Worm (Caenorhabditis elegans) whole organism, late embryonic: Measurements from ENCODE around the gene pkc-1.
A peak's percentile ranks its signal among the peaks of the same experiment; 100 is the strongest.

Experiments
- C08G9.2 ChIP-seq: sonication (generic microtip); optimal IDR thresholded peaks from 2 replicates; lab custom pipeline; 2016; ENCODE audit warnings: mild to moderate bottlenecking, missing genetic modification characterization, moderate library complexity, missing compliant biosample characterization
- C38D4.7 ChIP-seq: fragments of 200-800 bp; sonication (Bioruptor generic); optimal IDR thresholded peaks from 2 replicates; lab custom pipeline; 2018; ENCODE audit warnings: mild to moderate bottlenecking, missing genetic modification characterization, moderate library complexity, missing compliant biosample characterization
- K02D7.2 ChIP-seq: sonication (generic microtip); optimal IDR thresholded peaks from 2 replicates; lab custom pipeline; 2017; ENCODE audit warnings: mild to moderate bottlenecking, missing genetic modification characterization, missing compliant biosample characterization
- K09A11.1 ChIP-seq: sonication (generic microtip); optimal IDR thresholded peaks from 2 replicates; lab custom pipeline; 2017; ENCODE audit warnings: antibody characterized with exemption, mild to moderate bottlenecking, missing genetic modification characterization, missing compliant biosample characterization; ENCODE audit not compliant: insufficient read depth
- T23F11.4 ChIP-seq: fragments of 200-800 bp; sonication (Bioruptor generic); optimal IDR thresholded peaks from 2 replicates; lab custom pipeline; 2018; ENCODE audit warnings: mild to moderate bottlenecking, missing genetic modification characterization, missing compliant biosample characterization
- ama-1 ChIP-seq: fragments of 150-350 bp; optimal IDR thresholded peaks from 2 replicates; lab custom pipeline; 2014
- ceh-18 ChIP-seq: sonication (generic microtip); optimal IDR thresholded peaks from 2 replicates; lab custom pipeline; 2016; ENCODE audit warnings: missing genetic modification characterization, missing compliant biosample characterization
- ceh-2 ChIP-seq: sonication (generic microtip); optimal IDR thresholded peaks from 2 replicates; lab custom pipeline; 2016; ENCODE audit warnings: missing genotype, missing genetic modification characterization, missing compliant biosample characterization
- ceh-34 ChIP-seq: sonication (generic microtip); optimal IDR thresholded peaks from 2 replicates; lab custom pipeline; 2016; ENCODE audit warnings: mild to moderate bottlenecking, missing genetic modification characterization, missing compliant biosample characterization
- ceh-45 ChIP-seq: fragments of 200-800 bp; sonication (Bioruptor generic); IDR thresholded peaks from 2 replicates; pipeline ENCODE4 v1.3.6; 2022; ENCODE audit warnings: missing genetic modification reagents, missing genetic modification characterization, missing compliant biosample characterization
- ceh-6 ChIP-seq: fragments of 200-800 bp; sonication (Bioruptor generic); optimal IDR thresholded peaks from 2 replicates; lab custom pipeline; 2018; ENCODE audit warnings: mild to moderate bottlenecking, missing genetic modification characterization, missing compliant biosample characterization
- dve-1 ChIP-seq: sonication (generic microtip); optimal IDR thresholded peaks from 2 replicates; lab custom pipeline; 2017; ENCODE audit warnings: antibody characterized with exemption, mild to moderate bottlenecking, missing genetic modification characterization, missing compliant biosample characterization
- elt-2 ChIP-seq: sonication (generic microtip); optimal IDR thresholded peaks from 2 replicates; lab custom pipeline; 2016; ENCODE audit warnings: missing genetic modification reagents, missing genetic modification characterization, missing compliant biosample characterization
- elt-4 ChIP-seq: sonication (generic microtip); optimal IDR thresholded peaks from 2 replicates; lab custom pipeline; 2016; ENCODE audit warnings: missing genetic modification characterization, missing compliant biosample characterization
- ets-4 ChIP-seq: sonication (generic microtip); optimal IDR thresholded peaks from 2 replicates; lab custom pipeline; 2016; ENCODE audit warnings: missing genetic modification characterization, missing compliant biosample characterization
- eyg-1 ChIP-seq: sonication (generic microtip); optimal IDR thresholded peaks from 2 replicates; lab custom pipeline; 2016; ENCODE audit warnings: missing genotype, missing genetic modification characterization, missing compliant biosample characterization
- fax-1 ChIP-seq: sonication (generic microtip); optimal IDR thresholded peaks from 2 replicates; lab custom pipeline; 2016; ENCODE audit warnings: missing genotype, missing genetic modification characterization, missing compliant biosample characterization
- fkh-10 ChIP-seq: fragments of 150-350 bp; optimal IDR thresholded peaks from 2 replicates; lab custom pipeline; 2014; ENCODE audit warnings: missing biosample characterization, missing genetic modification reagents, missing genetic modification characterization
- gmeb-2 ChIP-seq: sonication (generic microtip); optimal IDR thresholded peaks from 2 replicates; lab custom pipeline; 2016; ENCODE audit warnings: missing genetic modification characterization, inconsistent platforms, missing compliant biosample characterization
- hlh-13 ChIP-seq: fragments of 200-800 bp; sonication (Bioruptor generic); optimal IDR thresholded peaks from 2 replicates; lab custom pipeline; 2018; ENCODE audit warnings: mild to moderate bottlenecking, missing genetic modification characterization, missing compliant biosample characterization
- hlh-15 ChIP-seq: sonication (generic microtip); optimal IDR thresholded peaks from 2 replicates; lab custom pipeline; 2016; ENCODE audit warnings: missing genetic modification characterization, missing compliant biosample characterization
- hlh-30 ChIP-seq: sonication (generic microtip); optimal IDR thresholded peaks from 2 replicates; lab custom pipeline; 2017; ENCODE audit warnings: antibody characterized with exemption, missing genetic modification characterization, missing compliant biosample characterization; ENCODE audit not compliant: insufficient read depth
- hlh-6 ChIP-seq: sonication (generic microtip); optimal IDR thresholded peaks from 2 replicates; lab custom pipeline; 2016; ENCODE audit warnings: missing genotype, missing genetic modification characterization, missing compliant biosample characterization
- hlh-8 ChIP-seq: sonication (generic microtip); optimal IDR thresholded peaks from 2 replicates; lab custom pipeline; 2016; ENCODE audit warnings: missing genotype, missing genetic modification characterization, missing compliant biosample characterization
- lim-6 ChIP-seq: sonication (generic microtip); optimal IDR thresholded peaks from 2 replicates; lab custom pipeline; 2016; ENCODE audit warnings: missing genetic modification characterization, missing compliant biosample characterization
- lin-11 ChIP-seq: fragments of 200-800 bp; sonication (Bioruptor generic); optimal IDR thresholded peaks from 2 replicates; lab custom pipeline; 2018; ENCODE audit warnings: mild to moderate bottlenecking, missing genetic modification characterization, missing compliant biosample characterization
- madf-2 ChIP-seq: sonication (generic microtip); optimal IDR thresholded peaks from 2 replicates; lab custom pipeline; 2017; ENCODE audit warnings: missing genetic modification characterization, missing compliant biosample characterization
- mec-3 ChIP-seq: sonication (generic microtip); optimal IDR thresholded peaks from 2 replicates; lab custom pipeline; 2016; ENCODE audit warnings: borderline replicate concordance, missing genetic modification characterization, missing compliant biosample characterization
- nfya-1 ChIP-seq: sonication (generic microtip); optimal IDR thresholded peaks from 2 replicates; lab custom pipeline; 2017; ENCODE audit warnings: missing genetic modification characterization, mild to moderate bottlenecking, missing compliant biosample characterization, antibody characterized with exemption, moderate library complexity
- odd-2 ChIP-seq: sonication (generic microtip); optimal IDR thresholded peaks from 2 replicates; lab custom pipeline; 2017; ENCODE audit warnings: antibody characterized with exemption, mild to moderate bottlenecking, missing genetic modification characterization, missing compliant biosample characterization
- pag-3 ChIP-seq: sonication (generic microtip); optimal IDR thresholded peaks from 2 replicates; lab custom pipeline; 2016; ENCODE audit warnings: missing compliant biosample characterization, missing genetic modification characterization, borderline replicate concordance
- pat-9 ChIP-seq: fragments of 200-800 bp; sonication (Bioruptor generic); optimal IDR thresholded peaks from 2 replicates; lab custom pipeline; 2018; ENCODE audit warnings: mild to moderate bottlenecking, missing genetic modification characterization, moderate library complexity, missing compliant biosample characterization
- pha-2 ChIP-seq: sonication (generic microtip); optimal IDR thresholded peaks from 2 replicates; lab custom pipeline; 2017; ENCODE audit warnings: mild to moderate bottlenecking, missing genetic modification characterization, missing compliant biosample characterization
- pha-4 ChIP-seq: fragments of 150-350 bp; optimal IDR thresholded peaks from 2 replicates; lab custom pipeline; 2018; ENCODE audit warnings: missing biosample characterization, missing genetic modification reagents, missing genetic modification characterization
- pros-1 ChIP-seq: fragments of 150-350 bp; optimal IDR thresholded peaks from 2 replicates; lab custom pipeline; 2014; ENCODE audit warnings: missing biosample characterization, missing genetic modification reagents, missing genetic modification characterization
- ref-2 ChIP-seq: sonication (generic microtip); optimal IDR thresholded peaks from 2 replicates; lab custom pipeline; 2016; ENCODE audit warnings: missing genetic modification characterization, missing compliant biosample characterization
- sox-4 ChIP-seq: sonication (generic microtip); optimal IDR thresholded peaks from 2 replicates; lab custom pipeline; 2017; ENCODE audit warnings: mild to moderate bottlenecking, missing genetic modification characterization, inconsistent platforms, missing compliant biosample characterization
- tbx-2 ChIP-seq: sonication (generic microtip); optimal IDR thresholded peaks from 2 replicates; lab custom pipeline; 2016; ENCODE audit warnings: missing genetic modification characterization, missing compliant biosample characterization
- ttx-3 ChIP-seq: sonication (generic microtip); optimal IDR thresholded peaks from 2 replicates; lab custom pipeline; 2016; ENCODE audit warnings: missing genetic modification reagents, missing genetic modification characterization, missing compliant biosample characterization
- unc-3 ChIP-seq, 2 experiments: fragments of 200-800 bp in 1 of 2; sonication (Bioruptor generic) in 1 of 2; sonication (generic microtip) in 1 of 2; conservative IDR thresholded peaks in 1 of 2; optimal IDR thresholded peaks in 1 of 2; 2 replicates each; pipeline versions ENCODE4 v1.3.6 to Lab custom; 2016 to 2022; ENCODE audit warnings: missing compliant biosample characterization in 2 of 2, missing genetic modification characterization in 2 of 2, missing genetic modification reagents in 1 of 2
- unc-55 ChIP-seq: sonication (generic microtip); optimal IDR thresholded peaks from 2 replicates; lab custom pipeline; 2017; ENCODE audit warnings: missing biosample characterization, missing genetic modification reagents, missing genetic modification characterization
- ztf-16 ChIP-seq: sonication (generic microtip); optimal IDR thresholded peaks from 2 replicates; lab custom pipeline; 2017; ENCODE audit warnings: missing genetic modification characterization, missing compliant biosample characterization

Gene pkc-1

DNA sequence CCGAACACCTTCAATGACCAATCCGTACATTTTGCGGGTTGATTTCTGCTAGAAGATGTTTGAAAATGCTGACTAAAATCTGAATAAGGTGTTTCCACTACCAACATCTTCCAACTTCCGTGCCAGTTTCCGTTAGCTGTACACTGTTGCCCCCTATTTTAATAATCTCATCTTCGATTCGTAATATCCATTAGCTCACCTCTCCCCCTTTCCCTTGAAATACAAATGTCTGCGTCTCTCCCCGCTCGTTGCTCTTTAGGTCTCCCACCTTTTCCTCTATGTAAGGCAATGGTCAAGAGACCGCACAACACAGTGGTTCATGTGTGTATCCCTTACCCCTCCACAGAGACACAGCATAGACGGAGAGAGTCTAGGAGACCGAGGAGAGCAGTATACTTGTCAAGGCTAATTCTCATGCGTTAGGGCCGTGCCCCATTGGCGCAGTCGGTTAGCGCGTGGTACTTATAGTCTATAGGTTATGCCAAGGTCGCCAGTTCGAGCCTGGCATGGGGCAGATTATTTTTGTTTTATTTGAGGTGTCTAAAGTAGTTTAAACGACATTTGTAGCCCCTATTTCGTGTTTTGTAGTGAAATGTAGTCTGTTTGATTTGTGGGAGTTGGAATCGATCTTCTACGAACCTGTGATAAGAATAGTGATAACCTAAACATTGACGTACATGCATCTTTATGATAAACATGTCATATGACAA is 30.1 kb downstream of the pkc-1 start, which contains the start of gene gcy-33 (continued):
- peak; percentile 88 for TF ChIP-seq dve-1
- peak; percentile 53 for TF ChIP-seq ets-4
- peak; percentile 94 for TF ChIP-seq pha-2 (tag; lab: Kevin White, UChicago)
- TF ChIP-seq ztf-16 (tag; lab: Kevin White, UChicago), result peak; percentile 95
- TF ChIP-seq lim-6, result peak; percentile 68
- peak; percentile 96 for TF ChIP-seq eyg-1 (tag; lab: Kevin White, UChicago)
- TF ChIP-seq pros-1 (tag; lab: Kevin White, UChicago), result peak; percentile 39
- TF ChIP-seq mec-3, result peak; percentile 54
- TF ChIP-seq elt-2 (tag; lab: Kevin White, UChicago), result peak; percentile 97
- TF ChIP-seq C38D4.7 (GFP tag; lab: Kevin White, UChicago), result peak; percentile 91
- TF ChIP-seq pat-9 (tag; lab: Kevin White, UChicago), result peak; percentile 93
- peak; percentile 94 for TF ChIP-seq madf-2 (tag; lab: Kevin White, UChicago)
- TF ChIP-seq odd-2 (tag; lab: Kevin White, UChicago), result peak; percentile 52
- TF ChIP-seq fkh-10 (GFP tag; lab: Kevin White, UChicago), result peak; percentile 48
- TF ChIP-seq ceh-45 (GFP tag; lab: Robert Waterston, UW), result peak; percentile 89
- no peak for TF ChIP-seq ama-1
- TF ChIP-seq unc-3 (GFP tag; conservative IDR thresholded peaks at IDR 0.05; lab: Robert Waterston, UW), result peak; percentile 95
- TF ChIP-seq unc-3 (tag; optimal IDR thresholded peaks at IDR 0.05; lab: Kevin White, UChicago), result peak; percentile 94
- TF ChIP-seq ceh-2 (tag; lab: Kevin White, UChicago), result peak; percentile 94
- peak; percentile 70 for TF ChIP-seq K09A11.1 (tag; lab: Kevin White, UChicago)
- TF ChIP-seq hlh-6 (tag; lab: Kevin White, UChicago), result peak; percentile 97
- TF ChIP-seq hlh-13, result peak; percentile 80
- TF ChIP-seq pag-3 (tag; lab: Kevin White, UChicago), result peak; percentile 73
- peak; percentile 96 for TF ChIP-seq T23F11.4 (GFP tag; lab: Kevin White, UChicago)
- TF ChIP-seq ceh-34, result peak; percentile 95
- peak; percentile 90 for TF ChIP-seq elt-4 (tag; lab: Kevin White, UChicago)
- TF ChIP-seq ceh-18 (tag; lab: Kevin White, UChicago), result peak; percentile 93
- TF ChIP-seq gmeb-2 (tag; lab: Kevin White, UChicago), result peak; percentile 97
- peak; percentile 86 for TF ChIP-seq lin-11 (tag; lab: Kevin White, UChicago)

DNA sequence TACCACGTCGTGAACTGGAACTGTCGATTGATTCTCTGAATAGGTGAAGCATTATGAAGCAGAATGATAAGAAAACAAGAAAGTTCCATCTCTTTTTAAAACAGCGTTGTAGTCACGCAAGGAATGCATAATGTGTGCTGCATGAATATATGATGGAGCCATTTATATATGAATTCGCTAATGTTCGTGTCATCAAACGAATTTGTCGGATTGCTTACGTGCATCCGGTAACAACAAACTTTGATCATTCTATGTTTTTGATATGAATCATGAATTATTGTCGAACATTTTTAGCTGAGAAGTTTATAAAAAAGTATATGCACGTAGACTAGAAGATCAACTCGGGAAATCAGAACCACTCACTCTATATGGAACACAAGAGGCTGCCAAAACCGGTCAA is 34.6 kb downstream of the pkc-1 start:
- TF ChIP-seq ceh-18 (tag; lab: Kevin White, UChicago), result no peak
- no peak for TF ChIP-seq pha-4 (tag; lab: Kevin White, UChicago)
- no peak for TF ChIP-seq ets-4
- no peak for TF ChIP-seq ceh-6 (GFP tag; lab: Kevin White, UChicago)
- no peak for TF ChIP-seq sox-4 (tag; lab: Kevin White, UChicago)
- no peak for TF ChIP-seq K09A11.1 (tag; lab: Kevin White, UChicago)
- TF ChIP-seq ceh-34, result no peak

DNA sequence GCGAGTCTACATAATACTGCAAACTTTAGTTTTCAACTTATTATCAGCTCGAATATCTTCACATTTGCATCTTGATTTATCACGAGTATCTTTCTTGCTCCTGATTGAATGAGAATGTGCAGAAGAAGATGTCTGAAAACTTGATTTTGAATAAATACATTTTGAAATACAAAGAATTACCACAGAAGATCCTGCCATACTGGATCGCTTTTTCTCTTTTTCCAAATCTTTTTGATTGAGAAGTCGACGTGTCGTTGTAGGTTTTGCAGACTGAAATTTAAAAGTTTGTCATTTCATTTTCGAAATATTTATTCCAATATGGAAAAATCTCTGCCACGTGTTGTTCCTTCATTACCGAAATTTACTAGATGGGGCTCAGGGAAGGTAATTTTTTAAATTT is 36.1 kb downstream of the pkc-1 start, which contains the start of gene C52E4.12:
Gene C52E4.12, plus strand, starts transcription at position 301 of the 400 bp plus-strand sequence.
- TF ChIP-seq pat-9 (tag; lab: Kevin White, UChicago) (no peak), tbx-2 (no peak), unc-55 (GFP tag; lab: Kevin White, UChicago) (no peak), K02D7.2 (tag; lab: Kevin White, UChicago) (no peak), hlh-30 (tag; lab: Kevin White, UChicago) (no peak), ceh-45 (GFP tag; lab: Robert Waterston, UW) (no peak), pha-2 (tag; lab: Kevin White, UChicago) (no peak), C38D4.7 (GFP tag; lab: Kevin White, UChicago) (no peak), madf-2 (tag; lab: Kevin White, UChicago) (no peak), hlh-8 (tag; lab: Kevin White, UChicago) (no peak), T23F11.4 (GFP tag; lab: Kevin White, UChicago) (no peak), fax-1 (tag; lab: Kevin White, UChicago) (no peak), nfya-1 (tag; lab: Kevin White, UChicago) (no peak), pha-4 (tag; lab: Kevin White, UChicago) (no peak), C08G9.2 (tag; lab: Kevin White, UChicago) (no peak), ref-2 (tag; lab: Kevin White, UChicago) (no peak), eyg-1 (tag; lab: Kevin White, UChicago) (no peak), mec-3 (no peak), hlh-15 (no peak), ttx-3 (tag; lab: Kevin White, UChicago) (no peak)
